Worm (Caenorhabditis elegans) whole organism, L2 larva: ENCODE data around the gene henn-1.

ENCODE experiments used
- F13H6.1 ChIP-seq: sonication (generic microtip); optimal IDR thresholded peaks from 2 replicates; lab custom pipeline; 2016; ENCODE audit warnings: missing genetic modification characterization, missing compliant biosample characterization
- aly-2 ChIP-seq: fragments of 150-350 bp; optimal IDR thresholded peaks from 2 replicates; lab custom pipeline; 2014; ENCODE audit warnings: missing biosample characterization, missing genetic modification characterization
- ama-1 ChIP-seq: fragments of 150-350 bp; optimal IDR thresholded peaks from 2 replicates; lab custom pipeline; 2018; ENCODE audit warnings: inconsistent platforms
- elt-3 ChIP-seq: sonication (generic microtip); optimal IDR thresholded peaks from 2 replicates; lab custom pipeline; 2017; ENCODE audit warnings: missing biosample characterization, missing genetic modification characterization
- lin-13 ChIP-seq: fragments of 150-350 bp; optimal IDR thresholded peaks from 2 replicates; lab custom pipeline; 2014; ENCODE audit warnings: missing biosample characterization, missing genetic modification reagents, missing genetic modification characterization
- mab-5 ChIP-seq: fragments of 150-350 bp; optimal IDR thresholded peaks from 2 replicates; lab custom pipeline; 2014; ENCODE audit warnings: missing biosample characterization, missing genetic modification characterization
- mdl-1 ChIP-seq, 2 experiments: fragments of 150-350 bp in 1 of 2; sonication (generic microtip) in 1 of 2; optimal IDR thresholded peaks; 2 replicates each; lab custom pipeline; 2017; ENCODE audit warnings: missing biosample characterization in 2 of 2, missing genetic modification characterization in 2 of 2
- nhr-11 ChIP-seq: fragments of 150-350 bp; optimal IDR thresholded peaks from 2 replicates; lab custom pipeline; 2014; ENCODE audit warnings: missing biosample characterization, missing genetic modification characterization
- nhr-12 ChIP-seq: fragments of 150-350 bp; optimal IDR thresholded peaks from 2 replicates; lab custom pipeline; 2014; ENCODE audit warnings: missing biosample characterization, missing genetic modification characterization
- nhr-23 ChIP-seq: fragments of 150-350 bp; optimal IDR thresholded peaks from 2 replicates; lab custom pipeline; 2014; ENCODE audit warnings: missing biosample characterization, missing genetic modification reagents, missing genetic modification characterization
- nhr-237 ChIP-seq: fragments of 150-350 bp; optimal IDR thresholded peaks from 2 replicates; lab custom pipeline; 2014; ENCODE audit warnings: missing biosample characterization, missing genetic modification characterization
- peb-1 ChIP-seq: fragments of 150-350 bp; optimal IDR thresholded peaks from 2 replicates; lab custom pipeline; 2014; ENCODE audit warnings: missing biosample characterization, missing genetic modification characterization
- unc-62 ChIP-seq: fragments of 150-350 bp; optimal IDR thresholded peaks from 2 replicates; lab custom pipeline; 2014; ENCODE audit warnings: missing biosample characterization, missing genetic modification reagents, missing genetic modification characterization

- TF ChIP-seq mab-5 (tag; lab: Kevin White, UChicago) (no peak), nhr-12 (tag; lab: Kevin White, UChicago) (no peak), F13H6.1 (no peak), lin-13 (GFP tag; lab: Kevin White, UChicago) (no peak), elt-3 (tag; lab: Kevin White, UChicago) (no peak), aly-2 (tag; lab: Kevin White, UChicago) (no peak), ama-1 (lab: Kevin White, UChicago) (no peak), nhr-237 (tag; lab: Kevin White, UChicago) (no peak), nhr-11 (tag; lab: Kevin White, UChicago) (no peak), unc-62 (GFP tag; lab: Kevin White, UChicago) (no peak), peb-1 (tag; lab: Kevin White, UChicago) (no peak), nhr-23 (no peak), mdl-1 (tag; optimal IDR thresholded peaks at IDR 0.05; lab: Kevin White, UChicago) (no peak)
Observed at ce11 chrIII:8199060-8199459, 33.4 kb upstream of the henn-1 start.
